Worm (Caenorhabditis elegans): ENCODE measurements around the gene C17G10.6.
A peak's percentile ranks its signal among the peaks of the same experiment; 100 is the strongest.
"Not testable (repeated sequence)": the region's sequence is repeated elsewhere in the genome, so short reads cannot be mapped to it uniquely, and the experiment has no call there.

C17G10.6 gene

DNA sequence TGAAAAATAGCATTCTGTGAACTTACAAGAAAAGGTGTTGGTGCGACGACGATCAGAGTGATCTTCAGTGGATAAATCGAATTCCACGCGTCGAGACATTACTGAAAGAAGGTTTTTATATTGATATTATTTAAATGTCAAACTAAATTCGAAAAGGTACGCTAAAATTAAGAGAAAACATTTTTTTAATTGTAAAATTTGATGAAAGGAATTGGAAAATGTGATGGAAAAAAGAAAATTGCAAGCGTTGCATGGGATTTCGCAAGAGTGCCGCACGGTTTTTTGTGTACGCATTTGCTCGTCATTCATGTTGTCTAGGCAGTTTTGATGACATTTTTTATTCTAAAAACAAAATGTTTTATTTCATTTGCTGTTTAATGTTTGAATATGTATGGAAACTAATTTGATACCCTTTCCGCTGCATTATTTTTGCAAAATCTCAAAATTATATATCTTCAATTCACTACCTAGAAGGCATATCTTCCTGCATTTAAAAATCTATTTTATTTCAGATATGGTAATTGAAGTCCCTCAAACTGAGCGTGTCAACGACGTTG lies 19.4 kb upstream of the C17G10.6 start, which contains the start of the genes eif-3.L and npl-4.2:
eif-3.L (minus strand) TSS at position 101 of the 557 bp plus-strand sequence.
npl-4.2 (plus strand) TSS at position 507 of the 557 bp plus-strand sequence.
- TF ChIP-seq him-1, dao-5, W03F9.2 (tag; optimal IDR thresholded peaks at IDR 0.05): not testable (repeated sequence)

DNA sequence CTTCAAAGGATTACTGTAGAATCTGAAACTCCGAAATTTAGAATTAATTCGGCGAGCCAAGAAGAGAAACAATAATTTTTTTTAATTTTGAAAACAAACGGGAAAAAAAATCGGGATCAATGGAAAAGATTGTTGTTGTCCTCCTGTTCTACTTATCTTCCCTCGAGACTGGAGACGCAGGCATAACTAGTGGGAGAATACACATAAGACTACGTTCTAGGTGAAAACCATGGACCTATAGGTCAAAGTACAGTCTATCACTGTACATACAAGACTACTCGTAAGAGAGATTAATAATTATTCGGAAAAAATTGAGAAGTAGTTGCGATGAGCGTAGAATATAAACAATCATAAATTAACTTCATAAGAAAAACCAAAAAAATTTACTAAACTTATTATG lies 16.2 kb upstream of the C17G10.6 start, which contains the start of gene dhs-6:
dhs-6 (minus strand) TSS at position 22 of the 400 bp plus-strand sequence.
- TF ChIP-seq him-1 (tag; optimal IDR thresholded peaks at IDR 0.05) (no peak), dao-5 (tag; optimal IDR thresholded peaks at IDR 0.05) (no peak), W03F9.2 (tag; optimal IDR thresholded peaks at IDR 0.05) (no peak)

DNA sequence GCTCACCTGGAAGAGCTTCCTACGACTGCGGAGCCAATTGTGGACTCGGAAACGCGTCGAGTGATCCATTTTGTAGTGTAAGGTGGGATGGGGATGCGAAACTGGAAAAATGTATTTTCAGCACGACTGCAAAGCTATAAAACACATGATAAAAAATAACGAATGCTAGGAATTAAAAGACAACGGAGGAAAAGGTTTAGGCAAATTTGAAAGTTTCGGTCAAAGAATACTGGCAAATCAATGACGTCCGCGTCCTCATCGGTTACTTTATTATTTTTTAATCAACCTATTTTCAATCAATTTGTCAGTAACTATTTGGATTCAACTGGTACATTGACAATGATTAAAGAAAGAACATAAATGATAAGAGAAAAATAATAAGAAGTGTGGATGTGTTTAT lies 4.7 kb upstream of the C17G10.6 start, which contains the start of gene C17G10.7:
C17G10.7 (minus strand) TSS at position 101 of the 400 bp plus-strand sequence.
- TF ChIP-seq dao-5 (tag; optimal IDR thresholded peaks at IDR 0.05): no peak
- no peak for TF ChIP-seq W03F9.2 (tag; optimal IDR thresholded peaks at IDR 0.05)

DNA sequence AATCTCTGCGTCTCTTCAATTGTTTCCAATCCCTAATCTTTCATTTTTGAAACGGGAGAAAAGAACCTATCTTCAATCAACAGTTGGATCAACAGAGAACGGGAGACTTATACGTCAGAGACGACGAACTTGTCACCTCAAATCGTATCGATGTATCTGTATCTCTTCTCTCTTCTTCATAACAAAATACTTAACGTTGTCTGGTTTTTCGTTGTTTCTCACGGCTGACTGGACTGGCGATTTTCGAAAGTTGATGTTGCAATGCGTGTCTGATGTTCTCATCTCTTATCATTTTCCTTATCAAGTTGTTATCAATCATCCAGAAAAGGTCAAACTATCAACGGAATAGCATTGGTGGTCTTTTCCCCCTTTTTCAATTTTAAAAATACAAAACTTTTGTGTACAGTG lies 2.4 kb upstream of the C17G10.6 start:
- TF ChIP-seq him-1 (tag; optimal IDR thresholded peaks at IDR 0.05) (no peak), W03F9.2 (tag; optimal IDR thresholded peaks at IDR 0.05) (no peak), dao-5 (tag; optimal IDR thresholded peaks at IDR 0.05) (no peak)

DNA sequence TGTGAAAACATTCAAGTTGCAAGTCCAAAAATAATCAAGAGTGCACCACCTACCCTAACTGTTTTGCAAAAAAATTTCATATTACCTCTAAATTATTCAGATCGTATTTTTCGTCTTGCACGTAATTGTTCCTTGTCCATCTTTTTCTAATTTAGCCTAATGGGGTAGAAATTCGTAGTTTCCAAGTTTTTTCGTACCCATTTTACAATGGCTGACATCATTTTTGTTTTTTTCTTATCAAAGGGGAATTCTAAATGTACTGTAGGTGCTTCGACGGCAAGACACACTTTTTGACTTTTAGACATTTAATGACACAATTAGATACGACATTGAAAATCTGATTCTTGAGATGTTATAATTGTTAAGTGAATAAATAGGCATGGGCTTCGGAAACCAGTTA lies 1.3 kb upstream of the C17G10.6 start:
- TF ChIP-seq him-1 (tag; optimal IDR thresholded peaks at IDR 0.05) (no peak), W03F9.2 (tag; optimal IDR thresholded peaks at IDR 0.05) (no peak), dao-5 (tag; optimal IDR thresholded peaks at IDR 0.05) (no peak)

DNA sequence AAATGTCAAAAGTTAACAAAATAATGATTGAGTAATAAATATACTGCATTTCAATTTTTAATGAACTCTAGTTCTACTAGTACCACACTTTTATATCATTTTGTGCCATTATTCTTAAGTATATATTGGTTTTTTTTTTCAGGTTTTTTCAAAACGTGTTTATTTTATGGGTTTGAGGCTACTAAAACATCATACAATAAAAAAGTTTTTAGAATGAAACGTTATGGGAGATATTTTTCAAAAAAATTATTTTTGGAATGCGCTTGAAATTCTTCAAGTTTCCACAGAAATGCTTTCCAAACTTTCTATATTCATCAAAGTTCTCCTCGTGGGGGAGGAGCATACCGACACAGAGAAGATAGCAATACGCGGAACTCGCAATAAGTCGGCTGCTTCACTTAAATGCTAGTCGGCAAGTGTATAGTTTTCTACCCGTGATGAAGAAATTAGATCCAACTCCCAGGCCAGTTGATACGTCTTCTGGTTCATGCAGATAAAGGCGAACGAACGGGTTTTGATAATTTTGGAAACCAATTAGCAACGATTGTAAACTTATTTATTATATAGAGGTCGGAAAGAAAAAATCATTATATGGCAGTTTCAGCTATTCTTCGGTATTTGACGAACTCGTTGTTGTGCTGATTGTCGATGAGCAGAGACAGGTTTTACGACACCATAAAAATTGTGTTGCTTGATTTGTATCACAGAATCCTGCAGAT lies 3.6 kb downstream of the C17G10.6 start, which contains the start of gene C17G10.10:
C17G10.10 (minus strand) TSS at position 51 of the 719 bp plus-strand sequence.
- TF ChIP-seq dao-5 (tag; optimal IDR thresholded peaks at IDR 0.05) (no peak), W03F9.2 (tag; optimal IDR thresholded peaks at IDR 0.05) (peak; percentile 32)

DNA sequence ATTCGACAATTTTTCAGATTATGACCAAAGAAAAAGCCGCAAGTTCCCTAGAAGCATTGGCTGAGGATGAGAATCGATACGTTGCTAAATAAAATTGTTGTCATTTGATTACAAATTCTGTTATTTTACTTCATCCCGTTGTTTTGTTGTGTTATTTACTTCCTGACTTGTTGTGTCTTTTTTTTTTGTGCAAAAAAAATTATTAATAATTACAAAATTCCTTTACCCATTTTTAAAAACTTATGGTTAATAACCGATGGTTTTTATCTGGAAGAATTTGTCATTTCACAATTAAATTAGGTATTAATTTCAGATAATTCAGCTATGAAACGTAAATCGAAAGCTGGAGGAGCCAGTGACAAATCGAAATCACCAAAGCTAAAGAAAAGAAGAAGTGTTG lies 6.8 kb downstream of the C17G10.6 start, which contains the start of gene C17G10.1:
C17G10.1 (plus strand) TSS at position 301 of the 400 bp plus-strand sequence.
- TF ChIP-seq W03F9.2 (tag; optimal IDR thresholded peaks at IDR 0.05) (no peak), dao-5 (tag; optimal IDR thresholded peaks at IDR 0.05) (no peak), him-1 (tag; optimal IDR thresholded peaks at IDR 0.05) (no peak)

DNA sequence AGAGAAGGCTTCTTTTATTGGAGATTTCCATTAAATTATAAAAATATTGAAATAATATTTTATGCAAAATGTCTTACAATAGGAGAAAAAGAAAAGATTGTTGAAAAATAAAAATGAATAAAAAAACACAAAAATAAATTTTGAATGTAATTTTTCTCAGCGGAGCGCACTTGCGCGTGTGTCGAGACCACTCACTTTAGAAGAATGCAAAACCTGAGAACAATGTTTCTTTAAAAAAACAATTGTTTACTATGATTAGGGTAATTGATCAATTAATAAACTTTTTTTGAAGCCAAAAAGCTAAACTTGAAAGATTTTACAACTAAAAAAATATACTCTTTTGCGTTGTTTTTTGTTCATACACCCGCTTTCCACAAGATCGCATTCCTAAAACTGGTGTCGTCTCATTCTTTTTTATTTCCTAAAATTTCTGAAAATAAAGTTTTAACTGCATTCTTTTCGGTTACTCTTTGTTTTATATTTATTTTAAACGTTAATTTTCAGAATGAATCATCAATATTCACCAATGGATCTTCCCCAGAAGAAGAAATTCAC lies 8.8 kb downstream of the C17G10.6 start, which contains the start of gene ttc-4:
ttc-4 (plus strand) TSS at position 505 of the 555 bp plus-strand sequence.
- TF ChIP-seq dao-5 (tag; optimal IDR thresholded peaks at IDR 0.05) (no peak), W03F9.2 (tag; optimal IDR thresholded peaks at IDR 0.05) (peak; percentile 57), him-1 (tag; optimal IDR thresholded peaks at IDR 0.05) (no peak)

DNA sequence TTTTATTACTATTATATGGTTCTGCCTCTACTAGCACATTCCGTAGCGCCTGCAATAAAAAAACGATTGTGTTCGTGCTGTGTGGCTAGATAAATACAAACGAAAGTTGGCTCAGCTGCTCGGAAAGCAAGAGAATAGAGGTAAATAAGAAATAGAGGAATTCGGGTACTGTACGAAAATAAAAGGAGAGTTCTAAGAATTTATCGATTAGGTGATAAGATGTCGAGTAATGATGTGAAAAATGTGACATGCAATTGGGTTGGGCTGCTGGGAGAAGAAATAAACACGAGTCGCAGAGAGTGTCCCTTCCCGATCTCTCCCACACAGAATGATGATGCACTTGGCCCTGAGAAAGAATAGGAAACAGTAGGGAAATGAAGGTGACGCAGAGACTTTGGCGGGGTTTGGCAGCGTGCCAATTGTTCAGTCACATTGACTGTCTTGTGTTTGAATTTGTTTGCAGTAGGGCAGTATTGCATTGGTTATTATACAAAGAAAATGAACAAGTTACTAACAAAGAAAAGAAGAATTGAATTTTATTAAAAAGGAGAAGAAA lies 9.6 kb downstream of the C17G10.6 start, which contains the start of gene cdc-14:
cdc-14 (minus strand) TSS at position 51 of the 556 bp plus-strand sequence.
- no peak for TF ChIP-seq dao-5 (tag; optimal IDR thresholded peaks at IDR 0.05)
- no peak for TF ChIP-seq him-1 (tag; optimal IDR thresholded peaks at IDR 0.05)
- TF ChIP-seq W03F9.2 (tag; optimal IDR thresholded peaks at IDR 0.05): peak; percentile 57

DNA sequence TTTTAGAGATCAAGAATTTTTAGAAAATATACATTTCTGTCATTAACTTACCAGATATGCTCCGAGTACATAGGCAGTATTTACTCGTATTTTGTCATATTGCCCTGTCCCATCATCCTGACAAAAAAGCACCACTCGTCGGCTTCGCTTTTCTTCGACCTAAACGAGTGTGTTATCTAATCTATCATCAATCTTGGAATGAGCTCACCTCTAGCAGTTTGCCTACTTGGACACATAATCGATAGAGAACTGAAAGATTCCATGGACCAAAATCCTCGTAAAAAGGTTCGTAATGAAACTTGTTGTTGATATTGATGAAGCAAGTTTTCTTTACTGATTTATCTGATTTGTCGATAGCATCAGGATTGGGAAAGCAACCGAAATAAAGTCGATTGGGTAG lies 10.2 kb downstream of the C17G10.6 start:
- TF ChIP-seq W03F9.2 (tag; optimal IDR thresholded peaks at IDR 0.05): no peak
- no peak for TF ChIP-seq him-1 (tag; optimal IDR thresholded peaks at IDR 0.05)
- no peak for TF ChIP-seq dao-5 (tag; optimal IDR thresholded peaks at IDR 0.05)

DNA sequence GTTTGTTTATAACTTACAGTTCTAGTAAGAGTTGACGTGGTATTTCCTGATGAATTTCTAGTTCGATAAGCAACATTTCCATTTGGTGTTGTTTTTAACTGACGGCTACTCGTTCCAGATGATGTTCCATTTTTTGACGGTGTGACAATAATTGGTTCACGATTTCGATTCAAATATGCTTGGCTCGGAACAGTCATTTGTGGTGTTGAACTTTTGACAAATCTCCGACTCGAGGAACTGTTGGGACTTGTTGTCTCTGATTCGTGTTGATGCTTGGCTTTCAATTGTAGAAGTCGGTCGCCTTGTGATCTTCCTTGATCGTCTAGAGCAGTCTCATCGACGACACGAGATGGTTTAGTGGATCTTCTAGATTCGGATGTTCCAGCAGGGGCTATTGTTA lies 11.5 kb downstream of the C17G10.6 start:
- TF ChIP-seq him-1 (tag; optimal IDR thresholded peaks at IDR 0.05): no peak
- no peak for TF ChIP-seq dao-5 (tag; optimal IDR thresholded peaks at IDR 0.05)
- no peak for TF ChIP-seq W03F9.2 (tag; optimal IDR thresholded peaks at IDR 0.05)

DNA sequence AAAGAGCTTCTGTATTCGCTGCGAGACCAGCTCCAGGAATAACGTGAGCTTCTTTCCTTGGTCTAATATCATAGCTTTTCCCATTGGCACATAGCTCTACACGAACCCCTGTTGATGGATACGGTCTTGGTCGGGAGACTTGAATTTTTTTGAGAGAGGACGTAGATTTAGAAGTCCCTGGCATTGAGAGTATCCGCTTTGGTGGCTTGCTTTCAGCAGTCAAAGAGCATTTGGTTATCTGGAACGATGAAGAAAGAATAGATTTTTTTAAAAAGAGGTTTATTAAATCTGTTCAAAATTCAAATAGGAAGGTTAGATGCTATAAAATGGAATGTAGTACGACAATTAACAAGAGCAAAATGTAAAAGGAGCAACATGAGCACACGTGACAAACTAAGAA lies 13.4 kb downstream of the C17G10.6 start, which contains the start of gene C17G10.13:
C17G10.13 (minus strand) TSS at position 101 of the 400 bp plus-strand sequence.
- TF ChIP-seq W03F9.2 (tag; optimal IDR thresholded peaks at IDR 0.05) (no peak), dao-5 (tag; optimal IDR thresholded peaks at IDR 0.05) (no peak), him-1 (tag; optimal IDR thresholded peaks at IDR 0.05) (no peak)

DNA sequence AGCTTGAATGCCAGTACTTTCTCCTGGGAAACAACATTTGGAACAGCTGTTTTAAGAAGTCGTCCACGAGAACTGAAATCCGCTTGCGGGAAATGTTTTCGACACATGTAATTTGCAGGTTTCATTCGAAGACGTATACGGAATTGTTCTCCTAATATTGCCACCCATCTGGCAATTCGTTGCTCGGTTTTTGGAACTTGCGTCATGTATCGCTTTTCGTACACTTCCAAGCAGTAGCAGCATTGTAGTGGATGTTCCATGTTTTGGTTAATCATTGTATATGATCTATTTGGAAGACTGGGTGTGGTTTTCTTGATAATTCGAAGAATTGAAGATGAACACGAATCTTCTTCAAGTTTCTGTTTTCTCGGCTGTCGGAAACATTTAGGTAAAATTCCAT lies 15.3 kb downstream of the C17G10.6 start:
- TF ChIP-seq him-1 (tag; optimal IDR thresholded peaks at IDR 0.05) (no peak), W03F9.2 (tag; optimal IDR thresholded peaks at IDR 0.05) (no peak), dao-5 (tag; optimal IDR thresholded peaks at IDR 0.05) (no peak)
